Worm (Caenorhabditis elegans) whole organism, young adult: ENCODE measurements around the gene pelo-1.

Experiments used
- B0019.2 ChIP-seq: fragments of 200-800 bp; sonication (Bioruptor generic); conservative IDR thresholded peaks from 2 replicates; pipeline ENCODE4 v1.3.6; 2022; ENCODE audit warnings: missing genetic modification reagents, missing genetic modification characterization, missing compliant biosample characterization
- B0035.1 ChIP-seq: sonication (generic microtip); optimal IDR thresholded peaks from 2 replicates; lab custom pipeline; 2016; ENCODE audit warnings: missing genetic modification characterization, mild to moderate bottlenecking, missing compliant biosample characterization, missing genotype, missing genetic modification reagents
- B0336.3 ChIP-seq: fragments of 200-800 bp; sonication (Bioruptor generic); IDR thresholded peaks from 2 replicates; pipeline ENCODE4 v1.3.6; 2022; ENCODE audit warnings: missing genetic modification characterization, missing compliant biosample characterization
- C06A6.2 ChIP-seq: fragments of 200-800 bp; sonication (Bioruptor generic); conservative IDR thresholded peaks from 2 replicates; pipeline ENCODE4 v1.3.6; 2022; ENCODE audit warnings: missing genetic modification characterization, missing compliant biosample characterization
- F23B12.7 ChIP-seq: sonication (generic microtip); optimal IDR thresholded peaks from 2 replicates; lab custom pipeline; 2017; ENCODE audit warnings: missing genetic modification characterization, mild to moderate bottlenecking, missing compliant biosample characterization, antibody characterized with exemption, moderate library complexity; ENCODE audit not compliant: insufficient read depth
- F37B4.10 ChIP-seq: fragments of 200-800 bp; sonication (Bioruptor generic); IDR thresholded peaks from 2 replicates; pipeline ENCODE4 v1.3.6; 2022; ENCODE audit warnings: missing genetic modification characterization, missing compliant biosample characterization
- F49E8.2 ChIP-seq: sonication (generic microtip); optimal IDR thresholded peaks from 3 replicates; lab custom pipeline; 2017; ENCODE audit warnings: missing genetic modification characterization, mild to moderate bottlenecking, missing compliant biosample characterization, antibody characterized with exemption, moderate library complexity; ENCODE audit not compliant: insufficient read depth
- Y53G8AR.9 ChIP-seq: fragments of 200-800 bp; sonication (Bioruptor generic); conservative IDR thresholded peaks from 2 replicates; pipeline ENCODE4 v1.3.6; 2022; ENCODE audit warnings: missing genetic modification reagents, missing genetic modification characterization, missing compliant biosample characterization
- Y67H2A.10 ChIP-seq: fragments of 200-800 bp; sonication (Bioruptor generic); conservative IDR thresholded peaks from 2 replicates; pipeline ENCODE4 v1.3.6; 2022; ENCODE audit warnings: missing genetic modification reagents, missing genetic modification characterization, missing compliant biosample characterization
- ZK185.1 ChIP-seq: sonication (generic microtip); optimal IDR thresholded peaks from 2 replicates; lab custom pipeline; 2016; ENCODE audit warnings: mild to moderate bottlenecking, missing genetic modification characterization, missing compliant biosample characterization; ENCODE audit not compliant: poor library complexity, severe bottlenecking
- akir-1 ChIP-seq: fragments of 200-800 bp; sonication (Bioruptor generic); optimal IDR thresholded peaks from 2 replicates; lab custom pipeline; 2018; ENCODE audit warnings: mild to moderate bottlenecking, missing genetic modification characterization, moderate library complexity, missing compliant biosample characterization
- aptf-2 ChIP-seq: fragments of 200-800 bp; sonication (Bioruptor generic); conservative IDR thresholded peaks from 2 replicates; pipeline ENCODE4 v1.3.6; 2022; ENCODE audit warnings: missing genetic modification reagents, missing genetic modification characterization, missing compliant biosample characterization
- aptf-3 ChIP-seq: fragments of 200-800 bp; sonication (Bioruptor generic); IDR thresholded peaks from 2 replicates; pipeline ENCODE4 v1.3.6; 2022; ENCODE audit warnings: missing genetic modification characterization, missing compliant biosample characterization
- attf-3 ChIP-seq: fragments of 200-800 bp; sonication (Bioruptor generic); conservative IDR thresholded peaks from 2 replicates; pipeline ENCODE4 v1.3.6; 2022; ENCODE audit warnings: missing genetic modification reagents, missing genetic modification characterization, missing compliant biosample characterization
- attf-5 ChIP-seq: fragments of 200-800 bp; sonication (Bioruptor generic); optimal IDR thresholded peaks from 2 replicates; lab custom pipeline; 2018; ENCODE audit warnings: mild to moderate bottlenecking, missing genetic modification characterization, missing compliant biosample characterization
- ccch-3 ChIP-seq: fragments of 200-800 bp; sonication (Bioruptor generic); optimal IDR thresholded peaks from 2 replicates; lab custom pipeline; 2018; ENCODE audit warnings: mild to moderate bottlenecking, missing genetic modification characterization, missing compliant biosample characterization
- cebp-1 ChIP-seq, 2 experiments: fragments of 200-800 bp in 1 of 2; sonication (Bioruptor generic) in 1 of 2; sonication (generic microtip) in 1 of 2; IDR thresholded peaks in 1 of 2; optimal IDR thresholded peaks in 1 of 2; 2 replicates each; pipeline versions ENCODE4 v1.3.6 to Lab custom; 2017 to 2022; ENCODE audit warnings: missing compliant biosample characterization in 2 of 2, missing genetic modification characterization in 2 of 2, mild to moderate bottlenecking in 1 of 2, missing genetic modification reagents in 1 of 2, moderate library complexity in 1 of 2
- ceh-40 ChIP-seq: fragments of 200-800 bp; sonication (Bioruptor generic); IDR thresholded peaks from 2 replicates; pipeline ENCODE4 v1.3.6; 2022; ENCODE audit warnings: missing genetic modification characterization, missing compliant biosample characterization
- ceh-58 ChIP-seq: fragments of 200-800 bp; sonication (Bioruptor generic); IDR thresholded peaks from 2 replicates; pipeline ENCODE4 v1.3.6; 2022; ENCODE audit warnings: missing genetic modification characterization, missing compliant biosample characterization
- chd-7 ChIP-seq: sonication (generic microtip); optimal IDR thresholded peaks from 2 replicates; lab custom pipeline; 2016; ENCODE audit warnings: mild to moderate bottlenecking, missing genetic modification characterization, moderate library complexity, missing compliant biosample characterization
- die-1 ChIP-seq: sonication (generic microtip); optimal IDR thresholded peaks from 2 replicates; lab custom pipeline; 2016; ENCODE audit warnings: missing genotype, mild to moderate bottlenecking, missing genetic modification characterization, missing compliant biosample characterization
- dox-1 ChIP-seq: fragments of 200-800 bp; sonication (Bioruptor generic); IDR thresholded peaks from 2 replicates; pipeline ENCODE4 v1.3.6; 2022; ENCODE audit warnings: missing genetic modification reagents, missing genetic modification characterization, missing compliant biosample characterization
- ekl-4 ChIP-seq: fragments of 200-800 bp; sonication (Bioruptor generic); IDR thresholded peaks from 2 replicates; pipeline ENCODE4 v1.3.6; 2022; ENCODE audit warnings: missing genetic modification reagents, missing genetic modification characterization, missing compliant biosample characterization
- ets-4 ChIP-seq: fragments of 200-800 bp; sonication (Bioruptor generic); optimal IDR thresholded peaks from 2 replicates; lab custom pipeline; 2018; ENCODE audit warnings: mild to moderate bottlenecking, missing genetic modification characterization, missing compliant biosample characterization
- him-1 ChIP-seq: sonication (generic microtip); optimal IDR thresholded peaks from 2 replicates; lab custom pipeline; 2016; ENCODE audit warnings: missing genotype, missing genetic modification reagents, missing genetic modification characterization, missing compliant biosample characterization
- hmg-1.2 ChIP-seq: fragments of 200-800 bp; sonication (Bioruptor generic); IDR thresholded peaks from 2 replicates; pipeline ENCODE4 v1.3.6; 2022; ENCODE audit warnings: missing genetic modification reagents, missing genetic modification characterization, missing compliant biosample characterization
- hrde-1 ChIP-seq: sonication (generic microtip); optimal IDR thresholded peaks from 2 replicates; lab custom pipeline; 2016; ENCODE audit warnings: missing genetic modification characterization, mild to moderate bottlenecking, missing compliant biosample characterization, moderate library complexity, missing genotype, missing genetic modification reagents, borderline replicate concordance
- let-526 ChIP-seq: fragments of 200-800 bp; sonication (Bioruptor generic); IDR thresholded peaks from 2 replicates; pipeline ENCODE4 v1.3.6; 2022; ENCODE audit warnings: missing genetic modification reagents, missing genetic modification characterization, missing compliant biosample characterization
- lin-40 ChIP-seq: sonication (generic microtip); optimal IDR thresholded peaks from 2 replicates; lab custom pipeline; 2016; ENCODE audit warnings: missing genetic modification characterization, mild to moderate bottlenecking, missing compliant biosample characterization, missing genotype, missing genetic modification reagents
- lin-54 ChIP-seq: fragments of 200-800 bp; sonication (Bioruptor generic); optimal IDR thresholded peaks from 2 replicates; lab custom pipeline; 2018; ENCODE audit warnings: mild to moderate bottlenecking, missing genetic modification characterization, missing compliant biosample characterization
- lir-1 ChIP-seq: fragments of 200-800 bp; sonication (Bioruptor generic); conservative IDR thresholded peaks from 2 replicates; pipeline ENCODE4 v1.3.6; 2022; ENCODE audit warnings: missing genetic modification reagents, missing genetic modification characterization, missing compliant biosample characterization
- lsl-1 ChIP-seq: fragments of 200-800 bp; sonication (Bioruptor generic); optimal IDR thresholded peaks from 2 replicates; lab custom pipeline; 2018; ENCODE audit warnings: mild to moderate bottlenecking, missing genetic modification characterization, moderate library complexity, missing compliant biosample characterization
- mel-28 ChIP-seq: sonication (generic microtip); optimal IDR thresholded peaks from 2 replicates; lab custom pipeline; 2016; ENCODE audit warnings: borderline replicate concordance, mild to moderate bottlenecking, missing genetic modification characterization, missing compliant biosample characterization
- nfyb-1 ChIP-seq: fragments of 200-800 bp; sonication (Bioruptor generic); IDR thresholded peaks from 2 replicates; pipeline ENCODE4 v1.3.6; 2022; ENCODE audit warnings: missing genetic modification reagents, missing genetic modification characterization, missing compliant biosample characterization
- nhr-80 ChIP-seq: sonication (generic microtip); optimal IDR thresholded peaks from 2 replicates; lab custom pipeline; 2016; ENCODE audit warnings: missing genetic modification characterization, missing compliant biosample characterization
- nhr-90 ChIP-seq: sonication (generic microtip); optimal IDR thresholded peaks from 2 replicates; lab custom pipeline; 2016; ENCODE audit warnings: missing genotype, mild to moderate bottlenecking, missing genetic modification characterization, missing compliant biosample characterization
- pha-4 ChIP-seq: fragments of 150-350 bp; sonication (generic microtip); optimal IDR thresholded peaks from 2 replicates; lab custom pipeline; 2014; ENCODE audit warnings: missing biosample characterization, missing genetic modification reagents, missing genetic modification characterization
- rec-8 ChIP-seq, 2 experiments: sonication (generic microtip); optimal IDR thresholded peaks; 2 replicates each; lab custom pipeline; 2016; ENCODE audit warnings: mild to moderate bottlenecking in 2 of 2, missing genetic modification characterization in 2 of 2, missing genetic modification reagents in 2 of 2, missing genotype in 2 of 2, missing biosample characterization in 1 of 2, missing compliant biosample characterization in 1 of 2, moderate library complexity in 1 of 2
- sptf-2 ChIP-seq: fragments of 200-800 bp; sonication (Bioruptor generic); optimal IDR thresholded peaks from 2 replicates; lab custom pipeline; 2018; ENCODE audit warnings: mild to moderate bottlenecking, missing genetic modification characterization, missing compliant biosample characterization
- tbp1 ChIP-seq: fragments of 200-800 bp; sonication (Bioruptor generic); optimal IDR thresholded peaks from 2 replicates; lab custom pipeline; 2018; ENCODE audit warnings: mild to moderate bottlenecking, missing genetic modification characterization, missing compliant biosample characterization
- unc-130 ChIP-seq: sonication (generic microtip); optimal IDR thresholded peaks from 2 replicates; lab custom pipeline; 2016; ENCODE audit warnings: missing genetic modification reagents, missing genetic modification characterization, missing compliant biosample characterization
- unc-62 ChIP-seq: fragments of 150-350 bp; optimal IDR thresholded peaks from 2 replicates; lab custom pipeline; 2014; ENCODE audit warnings: missing biosample characterization, missing genetic modification reagents, missing genetic modification characterization
- zim-3 ChIP-seq: sonication (generic microtip); optimal IDR thresholded peaks from 2 replicates; lab custom pipeline; 2017; ENCODE audit warnings: mild to moderate bottlenecking, missing genetic modification characterization, moderate library complexity, missing compliant biosample characterization
- ztf-18 ChIP-seq: sonication (generic microtip); optimal IDR thresholded peaks from 2 replicates; lab custom pipeline; 2016; ENCODE audit warnings: missing genotype, mild to moderate bottlenecking, missing genetic modification characterization, missing compliant biosample characterization
- ztf-22 ChIP-seq: fragments of 200-800 bp; sonication (Bioruptor generic); optimal IDR thresholded peaks from 2 replicates; lab custom pipeline; 2018; ENCODE audit warnings: mild to moderate bottlenecking, missing genetic modification characterization, moderate library complexity, missing compliant biosample characterization
- ztf-3 ChIP-seq: fragments of 200-800 bp; sonication (Bioruptor generic); optimal IDR thresholded peaks from 2 replicates; lab custom pipeline; 2018; ENCODE audit warnings: mild to moderate bottlenecking, missing genetic modification characterization, missing compliant biosample characterization
- ztf-6 ChIP-seq: fragments of 200-800 bp; sonication (Bioruptor generic); IDR thresholded peaks from 2 replicates; pipeline ENCODE4 v1.3.6; 2022; ENCODE audit warnings: missing genetic modification reagents, missing genetic modification characterization, missing compliant biosample characterization

Gene pelo-1

DNA sequence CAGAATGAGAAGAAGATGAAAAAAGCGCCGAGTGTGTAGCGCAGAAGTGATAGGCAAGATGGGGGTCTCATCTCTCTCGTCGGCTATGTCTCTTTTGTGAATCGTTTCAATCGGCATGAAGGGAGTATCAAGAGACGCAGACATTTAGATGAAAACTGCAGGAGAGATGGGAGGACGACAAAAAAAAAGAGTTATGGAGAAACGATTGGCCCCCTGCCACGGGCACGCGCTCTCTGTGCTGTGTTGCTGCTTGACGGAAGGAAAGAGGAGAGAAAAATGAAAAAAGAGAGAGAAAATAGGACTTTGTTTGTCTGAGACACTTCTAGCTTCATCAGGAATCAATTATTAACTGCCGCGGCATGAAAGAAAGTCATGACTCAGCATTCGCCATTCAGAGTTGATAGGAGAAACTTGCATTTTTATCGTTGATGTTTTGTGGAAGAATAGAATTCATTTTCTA lies 19.7 kb upstream of the pelo-1 start (continued):
- TF ChIP-seq B0019.2 (GFP tag; lab: Robert Waterston, UW), result no peak
- TF ChIP-seq F37B4.10 (GFP tag; lab: Robert Waterston, UW), result no peak
- peak; percentile 13 for TF ChIP-seq nhr-90 (tag; lab: Kevin White, UChicago)
- TF ChIP-seq attf-3 (GFP tag; lab: Robert Waterston, UW), result 0 out of 2 replicates have a peak, but pooled peaks have one; percentile 18
- TF ChIP-seq nfyb-1 (GFP tag; lab: Robert Waterston, UW), result peak; percentile 85
- TF ChIP-seq B0035.1 (tag; lab: Kevin White, UChicago), result no peak
- TF ChIP-seq dox-1, result peak; percentile 86
- TF ChIP-seq aptf-3 (GFP tag; lab: Robert Waterston, UW), result no peak
- peak; percentile 74 for TF ChIP-seq chd-7 (tag; lab: Kevin White, UChicago)
- no peak for TF ChIP-seq unc-62 (GFP tag; lab: Kevin White, UChicago)
- 0 out of 2 replicates have a peak, but pooled peaks have one; percentile 44 for TF ChIP-seq Y53G8AR.9 (GFP tag; lab: Robert Waterston, UW)
- TF ChIP-seq him-1 (tag; lab: Kevin White, UChicago), result no peak
- TF ChIP-seq attf-5, result peak; percentile 85
- peak; percentile 7 for TF ChIP-seq die-1 (tag; lab: Kevin White, UChicago)
- no peak for TF ChIP-seq mel-28
- peak; percentile 91 for TF ChIP-seq nhr-80 (tag; lab: Kevin White, UChicago)
- peak; percentile 1 for TF ChIP-seq ztf-18 (tag; lab: Kevin White, UChicago)
- no peak for TF ChIP-seq F49E8.2 (tag; lab: Kevin White, UChicago)
- no peak for TF ChIP-seq Y67H2A.10
- TF ChIP-seq lir-1 (GFP tag; lab: Robert Waterston, UW), result 0 out of 2 replicates have a peak, but pooled peaks have one; percentile 38
- no peak for TF ChIP-seq ccch-3
- no peak for TF ChIP-seq ztf-6 (GFP tag; lab: Robert Waterston, UW)
- TF ChIP-seq lin-40 (tag; lab: Kevin White, UChicago), result peak; percentile 82
- no peak for TF ChIP-seq ceh-40
- TF ChIP-seq unc-130 (GFP tag; lab: Kevin White, UChicago), result no peak
- TF ChIP-seq pha-4 (tag; lab: Kevin White, UChicago), result no peak
- TF ChIP-seq sptf-2, result no peak
- peak; percentile 42 for TF ChIP-seq tbp1 (GFP tag; lab: Kevin White, UChicago)
- TF ChIP-seq B0336.3 (GFP tag; lab: Robert Waterston, UW), result peak; percentile 76
- TF ChIP-seq F23B12.7 (tag; lab: Kevin White, UChicago), result peak; percentile 12
- no peak for TF ChIP-seq rec-8 (tag; optimal IDR thresholded peaks at IDR 0.05; lab: Kevin White, UChicago)
- TF ChIP-seq cebp-1 (GFP tag; IDR thresholded peaks at IDR 0.05; lab: Robert Waterston, UW), result no peak
- peak; percentile 79 for TF ChIP-seq cebp-1 (tag; optimal IDR thresholded peaks at IDR 0.05; lab: Kevin White, UChicago)
- TF ChIP-seq lin-54 (GFP tag; lab: Kevin White, UChicago), result peak; percentile 41
- peak; percentile 4 for TF ChIP-seq ztf-3 (GFP tag; lab: Kevin White, UChicago)
- 0 out of 2 replicates have a peak, but pooled peaks have one; percentile 38 for TF ChIP-seq C06A6.2
- TF ChIP-seq aptf-2, result no peak
- TF ChIP-seq ztf-22 (GFP tag; lab: Kevin White, UChicago), result no peak
- peak; percentile 81; the same call in 1 of the 2 replicates for TF ChIP-seq hmg-1.2 (GFP tag; lab: Robert Waterston, UW)
- TF ChIP-seq ekl-4 (GFP tag; lab: Robert Waterston, UW), result no peak; the same call in 1 of the 2 replicates
- TF ChIP-seq hrde-1, result no peak
- no peak for TF ChIP-seq akir-1
- no peak for TF ChIP-seq zim-3 (tag; lab: Kevin White, UChicago)
- no peak for TF ChIP-seq lsl-1 (GFP tag; lab: Kevin White, UChicago)
- TF ChIP-seq let-526 (GFP tag; lab: Robert Waterston, UW), result 0 out of 2 replicates have a peak, but pooled peaks have one; percentile 38
- peak; percentile 24 for TF ChIP-seq ZK185.1 (tag; lab: Kevin White, UChicago)
- no peak for TF ChIP-seq ceh-58 (GFP tag; lab: Robert Waterston, UW)
- no peak for TF ChIP-seq ets-4 (GFP tag; lab: Kevin White, UChicago)
